Fruit fly (Drosophila melanogaster): ENCODE results near the gene bab1.

DNA sequence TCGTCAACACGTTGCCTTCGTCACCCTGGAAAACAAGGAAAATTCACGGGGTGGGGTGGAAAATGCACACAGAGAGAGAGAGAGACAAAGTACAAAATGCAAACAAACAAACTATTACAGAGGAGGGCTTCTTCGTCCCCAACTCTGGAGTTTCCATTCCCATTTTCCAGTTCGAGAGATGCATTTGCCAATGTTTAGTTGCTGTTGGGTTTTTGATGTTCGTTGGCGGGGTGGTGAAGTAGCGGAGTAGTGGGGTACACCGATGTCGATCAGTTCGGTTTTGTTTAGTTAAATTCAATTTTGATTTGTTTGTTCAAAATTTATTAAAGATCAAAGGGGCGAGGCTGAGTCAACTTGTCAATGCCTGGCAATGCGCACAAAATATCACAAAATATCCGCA is 16.7 kb upstream of the bab1 start:
- TF ChIP-seq pan (optimal IDR thresholded peaks at IDR 0.05) = no peak
- no peak for TF ChIP-seq Dll (optimal IDR thresholded peaks at IDR 0.05)
- TF ChIP-seq psq (optimal IDR thresholded peaks at IDR 0.05) = no peak
- no peak for TF ChIP-seq CG8478 (optimal IDR thresholded peaks at IDR 0.05)
- no peak for TF ChIP-seq EcR (GFP tag; optimal IDR thresholded peaks at IDR 0.05)
- TF ChIP-seq usp (GFP tag; optimal IDR thresholded peaks at IDR 0.05) = no peak
